Worm (Caenorhabditis elegans): Measurements from ENCODE around the gene nspc-16.

nspc-16 gene

DNA sequence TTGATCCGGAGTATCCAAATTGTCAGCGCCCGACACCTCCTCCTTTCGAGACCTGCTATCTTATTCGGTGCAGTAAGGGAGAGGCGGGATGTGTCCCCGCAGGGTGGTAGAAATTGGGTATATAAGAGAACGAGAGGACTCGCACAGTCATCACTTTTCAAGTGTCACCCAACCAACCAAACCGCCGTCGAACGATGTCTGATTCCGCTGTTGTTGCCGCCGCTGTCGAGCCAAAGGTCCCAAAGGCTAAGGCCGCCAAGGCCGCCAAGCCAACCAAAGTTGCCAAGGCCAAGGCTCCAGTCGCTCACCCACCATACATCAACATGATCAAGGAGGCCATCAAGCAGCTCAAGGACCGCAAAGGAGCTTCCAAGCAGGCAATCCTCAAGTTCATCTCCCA lies 33.4 kb upstream of the nspc-16 start, which contains the start of gene his-24 (continued):
- peak; percentile 58 for TF ChIP-seq dsc-1 (tag; optimal IDR thresholded peaks at IDR 0.05)
- peak; percentile 62 for TF ChIP-seq nhr-90 (tag; optimal IDR thresholded peaks at IDR 0.05; ENCODE audit: poor library complexity)
- no peak for TF ChIP-seq C34B4.2 (tag; optimal IDR thresholded peaks at IDR 0.05)
- TF ChIP-seq unc-30 (tag; optimal IDR thresholded peaks at IDR 0.05), result no peak
- TF ChIP-seq rnt-1 (tag; optimal IDR thresholded peaks at IDR 0.05), result peak; percentile 75
- TF ChIP-seq unc-86 (tag; optimal IDR thresholded peaks at IDR 0.05), result peak; percentile 51
- peak; percentile 68 for TF ChIP-seq grh-1 (GFP tag; IDR thresholded peaks at IDR 0.05)
- TF ChIP-seq nhr-77 (tag; optimal IDR thresholded peaks at IDR 0.05), result peak; percentile 55
- TF ChIP-seq egl-27 (tag; optimal IDR thresholded peaks at IDR 0.05), result no peak
- TF ChIP-seq nhr-20 (tag; optimal IDR thresholded peaks at IDR 0.05), result peak; percentile 79
- no peak for TF ChIP-seq egl-13 (tag; optimal IDR thresholded peaks at IDR 0.05)
- peak; percentile 14 for TF ChIP-seq lin-39 (tag; optimal IDR thresholded peaks at IDR 0.05)
- TF ChIP-seq C04F5.9 (tag; optimal IDR thresholded peaks at IDR 0.05), result peak; percentile 33
- peak in 2 of 6 experiments; percentile 9 to 56 for TF ChIP-seq elt-3 (tag; optimal IDR thresholded peaks at IDR 0.05)
- peak; percentile 84 for TF ChIP-seq nhr-71 (tag; optimal IDR thresholded peaks at IDR 0.05)
- TF ChIP-seq jun-1 (tag; optimal IDR thresholded peaks at IDR 0.05), result peak; percentile 83
- TF ChIP-seq dpl-1 (GFP tag; optimal IDR thresholded peaks at IDR 0.05), result peak in 2 of 3 experiments; percentile 27 to 49
- TF ChIP-seq C16A3.4 (tag; optimal IDR thresholded peaks at IDR 0.05), result peak; percentile 80
- peak; percentile 45 to 87 (median 48) for TF ChIP-seq ceh-82 (tag; optimal IDR thresholded peaks at IDR 0.05)
- TF ChIP-seq tbx-2 (tag; optimal IDR thresholded peaks at IDR 0.05), result peak; percentile 72
- peak; percentile 74 for TF ChIP-seq ama-1 (optimal IDR thresholded peaks at IDR 0.05)
- TF ChIP-seq vab-15 (tag; optimal IDR thresholded peaks at IDR 0.05), result peak; percentile 40
- TF ChIP-seq lsy-2 (tag; optimal IDR thresholded peaks at IDR 0.05), result peak; percentile 52 to 66
- TF ChIP-seq sptf-1 (tag; optimal IDR thresholded peaks at IDR 0.05), result no peak
- no peak for TF ChIP-seq nhr-28 (tag; optimal IDR thresholded peaks at IDR 0.05)
- peak; percentile 50 for TF ChIP-seq fkh-10 (GFP tag; optimal IDR thresholded peaks at IDR 0.05)
- peak; percentile 54 for TF ChIP-seq snpc-4 (tag; optimal IDR thresholded peaks at IDR 0.05)
- TF ChIP-seq ztf-11 (tag; optimal IDR thresholded peaks at IDR 0.05), result peak in 1 of 2 experiments; percentile 70

DNA sequence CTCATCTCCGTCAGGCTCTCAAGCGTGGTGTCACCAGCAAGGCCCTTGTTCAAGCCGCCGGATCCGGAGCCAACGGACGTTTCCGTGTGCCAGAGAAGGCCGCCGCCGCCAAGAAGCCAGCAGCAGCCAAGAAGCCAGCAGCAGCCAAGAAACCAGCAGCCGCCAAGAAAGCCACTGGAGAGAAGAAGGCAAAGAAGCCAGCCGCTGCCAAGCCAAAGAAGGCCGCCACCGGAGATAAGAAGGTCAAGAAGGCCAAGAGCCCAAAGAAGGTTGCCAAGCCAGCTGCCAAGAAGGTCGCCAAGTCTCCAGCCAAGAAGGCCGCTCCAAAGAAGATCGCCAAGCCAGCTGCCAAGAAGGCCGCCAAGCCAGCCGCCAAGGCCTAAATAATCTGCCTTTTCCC lies 32.9 kb upstream of the nspc-16 start:
- TF ChIP-seq lin-35 (GFP tag; optimal IDR thresholded peaks at IDR 0.05), result no peak
- TF ChIP-seq nhr-85 (tag), result no peak
- TF ChIP-seq egl-27 (tag; optimal IDR thresholded peaks at IDR 0.05), result no peak
- TF ChIP-seq nhr-71 (tag; optimal IDR thresholded peaks at IDR 0.05), result no peak
- TF ChIP-seq F16B12.6 (tag; optimal IDR thresholded peaks at IDR 0.05), result no peak
- TF ChIP-seq blmp-1 (tag; optimal IDR thresholded peaks at IDR 0.05), result no peak
- TF ChIP-seq ceh-63 (GFP tag; optimal IDR thresholded peaks at IDR 0.05), result no peak
- no peak for TF ChIP-seq irx-1 (tag; optimal IDR thresholded peaks at IDR 0.05)
- no peak for TF ChIP-seq ztf-11 (tag; optimal IDR thresholded peaks at IDR 0.05)
- TF ChIP-seq C04F5.9 (tag; optimal IDR thresholded peaks at IDR 0.05), result no peak
- TF ChIP-seq pqm-1 (tag; optimal IDR thresholded peaks at IDR 0.05), result no peak
- no peak for TF ChIP-seq nhr-76 (tag; optimal IDR thresholded peaks at IDR 0.05)

DNA sequence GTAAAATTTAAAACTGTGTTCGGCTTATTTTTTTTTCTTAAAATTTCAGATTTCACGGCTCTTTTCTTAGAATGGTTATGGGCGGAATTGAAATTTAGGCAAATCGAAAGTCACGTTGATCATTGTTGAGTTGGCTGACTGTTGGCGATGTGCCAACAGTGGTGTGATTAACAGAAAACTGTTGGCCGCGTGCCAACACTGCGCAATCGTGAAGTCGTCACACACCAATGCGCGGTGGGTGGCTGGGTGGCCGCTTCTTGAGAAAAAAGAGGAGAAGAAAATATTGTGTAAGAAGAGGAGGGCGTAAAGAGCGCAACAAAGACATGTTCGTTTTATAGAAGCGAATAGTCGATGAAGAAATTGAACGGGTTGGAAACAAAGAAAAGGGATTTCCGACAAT lies 32.3 kb upstream of the nspc-16 start:
- TF ChIP-seq snu-23 (GFP tag; optimal IDR thresholded peaks at IDR 0.05) (peak; percentile 17), fos-1 (tag; optimal IDR thresholded peaks at IDR 0.05) (no peak), zip-4 (GFP tag; optimal IDR thresholded peaks at IDR 0.05) (no peak), grh-1 (GFP tag; IDR thresholded peaks at IDR 0.05) (peak; percentile 28; the same call in 1 of the 2 replicates), rnt-1 (tag; optimal IDR thresholded peaks at IDR 0.05) (peak; percentile 1), zag-1 (tag; optimal IDR thresholded peaks at IDR 0.05) (no peak), lin-14 (GFP tag; optimal IDR thresholded peaks at IDR 0.05) (peak; percentile 54), tbx-2 (tag; optimal IDR thresholded peaks at IDR 0.05) (peak; percentile 39), sox-4 (tag; optimal IDR thresholded peaks at IDR 0.05) (no peak), blmp-1 (tag; optimal IDR thresholded peaks at IDR 0.05) (peak; percentile 44), nhr-71 (tag; optimal IDR thresholded peaks at IDR 0.05) (peak; percentile 25), ceh-82 (tag; optimal IDR thresholded peaks at IDR 0.05) (no peak), unc-30 (tag; optimal IDR thresholded peaks at IDR 0.05) (no peak), fkh-4 (tag; optimal IDR thresholded peaks at IDR 0.05; ENCODE audit: borderline replicate concordance) (no peak), unc-86 (tag; optimal IDR thresholded peaks at IDR 0.05) (no peak), nhr-85 (tag) (peak; percentile 80), ama-1 (optimal IDR thresholded peaks at IDR 0.05) (peak; percentile 68), efl-1 (optimal IDR thresholded peaks at IDR 0.05) (no peak), efl-1 (GFP tag; optimal IDR thresholded peaks at IDR 0.05 in 1 of 2) (peak in 1 of 2 experiments; percentile 20)
